Worm (Caenorhabditis elegans) whole organism, mixed stage, embryonic: Measurements from ENCODE around the gene uba-1.

Experiments used
- blmp-1 ChIP-seq: fragments of 150-350 bp; optimal IDR thresholded peaks from 2 replicates; lab custom pipeline; 2014; ENCODE audit warnings: missing biosample characterization, missing genetic modification characterization
- ces-1 ChIP-seq: fragments of 150-350 bp; optimal IDR thresholded peaks from 2 replicates; lab custom pipeline; 2014; ENCODE audit warnings: missing biosample characterization, missing genetic modification reagents, missing genetic modification characterization
- cnd-1 ChIP-seq: fragments of 200-800 bp; sonication (Bioruptor generic); optimal IDR thresholded peaks from 2 replicates; lab custom pipeline; 2018; ENCODE audit warnings: mild to moderate bottlenecking, missing genetic modification characterization, missing compliant biosample characterization
- elt-1 ChIP-seq: sonication (generic microtip); optimal IDR thresholded peaks from 2 replicates; lab custom pipeline; 2017; ENCODE audit warnings: missing genetic modification characterization, mild to moderate bottlenecking, missing compliant biosample characterization, antibody characterized with exemption, moderate library complexity, borderline replicate concordance; ENCODE audit not compliant: insufficient read depth
- hlh-1 ChIP-seq: fragments of 150-350 bp; optimal IDR thresholded peaks from 2 replicates; lab custom pipeline; 2014; ENCODE audit warnings: missing biosample characterization, missing genetic modification reagents, missing genetic modification characterization
- lsy-2 ChIP-seq: fragments of 150-350 bp; optimal IDR thresholded peaks from 2 replicates; lab custom pipeline; 2014; ENCODE audit warnings: missing biosample characterization, missing genetic modification characterization
- mab-5 ChIP-seq: fragments of 150-350 bp; optimal IDR thresholded peaks from 2 replicates; lab custom pipeline; 2014; ENCODE audit warnings: missing biosample characterization, missing genetic modification characterization
- mls-2 ChIP-seq: sonication (generic microtip); optimal IDR thresholded peaks from 2 replicates; lab custom pipeline; 2016; ENCODE audit warnings: mild to moderate bottlenecking, missing genetic modification characterization, moderate library complexity, missing compliant biosample characterization
- nhr-12 ChIP-seq: fragments of 150-350 bp; optimal IDR thresholded peaks from 2 replicates; lab custom pipeline; 2014; ENCODE audit warnings: missing biosample characterization, missing genetic modification characterization
- snpc-4 ChIP-seq: fragments of 150-350 bp; optimal IDR thresholded peaks from 2 replicates; lab custom pipeline; 2014; ENCODE audit warnings: missing biosample characterization, missing genetic modification characterization
- unc-120 ChIP-seq: sonication (generic microtip); optimal IDR thresholded peaks from 2 replicates; lab custom pipeline; 2017; ENCODE audit warnings: missing genetic modification characterization, missing compliant biosample characterization; ENCODE audit not compliant: poor library complexity, severe bottlenecking
- unc-62 ChIP-seq: fragments of 150-350 bp; optimal IDR thresholded peaks from 2 replicates; lab custom pipeline; 2014; ENCODE audit warnings: missing biosample characterization, missing genetic modification reagents, missing genetic modification characterization

DNA sequence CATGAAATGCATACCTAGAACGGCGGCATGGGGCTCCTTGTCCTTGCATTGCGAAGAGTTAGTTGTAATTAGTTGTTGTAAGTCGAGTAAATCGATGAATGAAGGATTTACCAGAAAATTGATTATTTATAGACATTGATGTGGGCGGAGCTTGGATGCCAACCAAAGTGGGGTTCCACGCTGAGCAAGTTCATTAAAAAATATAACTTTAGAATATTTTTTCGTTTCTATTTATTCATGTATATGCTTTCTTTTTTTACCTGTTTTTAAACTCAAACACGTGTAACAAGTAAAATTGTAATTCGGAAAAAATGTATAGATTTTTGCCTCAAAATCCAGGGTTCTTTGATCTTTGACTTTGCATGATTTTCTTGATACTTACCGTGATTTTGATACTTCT, 32.8 kb upstream of the uba-1 start, which contains the start of gene gipc-2:
- TF ChIP-seq elt-1 (tag; lab: Kevin White, UChicago) (no peak), blmp-1 (tag; lab: Kevin White, UChicago) (no peak), unc-120 (tag; lab: Kevin White, UChicago) (no peak), mls-2 (no peak), mab-5 (tag; lab: Kevin White, UChicago) (no peak), nhr-12 (no peak), ces-1 (no peak), unc-62 (no peak), snpc-4 (tag; lab: Kevin White, UChicago) (no peak), lsy-2 (no peak), hlh-1 (tag; lab: Kevin White, UChicago) (no peak), cnd-1 (tag; lab: Kevin White, UChicago) (no peak)
